Fruit fly (Drosophila melanogaster): Measurements from ENCODE around the gene Fum3.

Gene Fum3

DNA sequence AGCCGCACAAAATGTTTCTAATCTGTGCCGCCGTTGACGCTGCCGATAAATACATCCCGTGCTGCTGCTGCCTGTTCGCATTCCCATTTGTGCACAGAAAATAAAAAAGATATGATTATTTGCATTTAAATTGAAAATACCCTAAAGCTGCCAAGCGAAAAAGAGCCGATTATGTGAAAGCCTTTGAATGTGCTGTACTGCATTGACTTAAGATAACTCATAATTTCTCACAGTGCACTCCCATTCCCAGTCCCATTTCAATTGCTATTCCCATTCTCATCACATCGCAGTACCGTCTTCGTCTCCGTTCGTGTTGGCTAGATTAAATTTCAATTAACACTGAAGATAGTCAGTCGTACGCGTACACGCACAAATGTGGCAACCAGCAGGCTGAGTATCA, 16.7 kb downstream of the Fum3 start:
- TF ChIP-seq CG6792 (GFP tag; optimal IDR thresholded peaks at IDR 0.05) (peak; percentile 25), Hr38 (GFP tag; optimal IDR thresholded peaks at IDR 0.05) (no peak), pdm3 (GFP tag; optimal IDR thresholded peaks at IDR 0.05) (peak; percentile 68), vri (GFP tag; optimal IDR thresholded peaks at IDR 0.05) (no peak), topi (GFP tag; optimal IDR thresholded peaks at IDR 0.05) (peak; percentile 25), CG11294 (GFP tag; IDR thresholded peaks at IDR 0.05) (peak; percentile 85), cyc (GFP tag; optimal IDR thresholded peaks at IDR 0.05) (peak; percentile 14), CG3919 (GFP tag; optimal IDR thresholded peaks at IDR 0.05) (peak; percentile 85), lz (GFP tag; optimal IDR thresholded peaks at IDR 0.05) (peak; percentile 2), eg (GFP tag; IDR thresholded peaks at IDR 0.05) (peak; percentile 94), salr (GFP tag; optimal IDR thresholded peaks at IDR 0.05) (peak in 1 of 2 experiments; percentile 76), CG9139 (GFP tag; optimal IDR thresholded peaks at IDR 0.05) (no peak), fd85E (GFP tag; optimal IDR thresholded peaks at IDR 0.05) (no peak), Ets21C (GFP tag; optimal IDR thresholded peaks at IDR 0.05) (no peak), achi (GFP tag; optimal IDR thresholded peaks at IDR 0.05) (peak; percentile 79), CG11762 (GFP tag; optimal IDR thresholded peaks at IDR 0.05; ENCODE audit: insufficient read depth) (peak; percentile 65), Eip75B (GFP tag; optimal IDR thresholded peaks at IDR 0.05) (peak; percentile 71), Blimp-1 (GFP tag; optimal IDR thresholded peaks at IDR 0.05) (no peak), esn (GFP tag; optimal IDR thresholded peaks at IDR 0.05) (no peak), dsx (GFP tag; optimal IDR thresholded peaks at IDR 0.05; ENCODE audit: poor library complexity, severe bottlenecking) (peak; percentile 42), Sox102F (GFP tag; optimal IDR thresholded peaks at IDR 0.05) (no peak), Ets96B (tag; optimal IDR thresholded peaks at IDR 0.05) (peak; percentile 43), Met (GFP tag; optimal IDR thresholded peaks at IDR 0.05) (no peak), CG6808 (GFP tag; optimal IDR thresholded peaks at IDR 0.05) (no peak), Sox14 (GFP tag; optimal IDR thresholded peaks at IDR 0.05) (peak; percentile 79), ss (GFP tag; optimal IDR thresholded peaks at IDR 0.05) (no peak), CG10631 (GFP tag; optimal IDR thresholded peaks at IDR 0.05) (peak; percentile 81), Smox (GFP tag; optimal IDR thresholded peaks at IDR 0.05) (no peak), spab (GFP tag; optimal IDR thresholded peaks at IDR 0.05) (peak; percentile 31), fd59A (GFP tag; optimal IDR thresholded peaks at IDR 0.05) (peak; percentile 49), Sox15 (GFP tag; optimal IDR thresholded peaks at IDR 0.05) (no peak), OdsH (GFP tag; optimal IDR thresholded peaks at IDR 0.05) (peak; percentile 72), CG4318 (GFP tag; optimal IDR thresholded peaks at IDR 0.05) (peak; percentile 67), CG8632 (GFP tag; optimal IDR thresholded peaks at IDR 0.05) (no peak), Eip78C (GFP tag) (peak; percentile 92), CG6276 (GFP tag; optimal IDR thresholded peaks at IDR 0.05) (peak; percentile 82), fkh (GFP tag; optimal IDR thresholded peaks at IDR 0.05) (no peak), CG7368 (GFP tag; optimal IDR thresholded peaks at IDR 0.05) (peak; percentile 53), CG15336 (GFP tag; IDR thresholded peaks at IDR 0.05) (peak; percentile 95), CG1621 (tag; optimal IDR thresholded peaks at IDR 0.05) (peak; percentile 50), CG11902 (GFP tag; optimal IDR thresholded peaks at IDR 0.05) (no peak), CG3032 (tag; optimal IDR thresholded peaks at IDR 0.05) (peak; percentile 55), Gug (GFP tag; IDR thresholded peaks at IDR 0.05) (peak; percentile 90), CG32006 (GFP tag; optimal IDR thresholded peaks at IDR 0.05) (peak; percentile 86), svp (GFP tag) (peak; percentile 23), Lpt (GFP tag; optimal IDR thresholded peaks at IDR 0.05) (peak; percentile 92), dac (GFP tag; optimal IDR thresholded peaks at IDR 0.05) (peak; percentile 67), net (GFP tag; optimal IDR thresholded peaks at IDR 0.05) (peak; percentile 48), CG8119 (GFP tag; IDR thresholded peaks at IDR 0.05) (peak; percentile 93), Hr4 (GFP tag; optimal IDR thresholded peaks at IDR 0.05) (peak; percentile 80), CG31627 (GFP tag; optimal IDR thresholded peaks at IDR 0.05) (no peak), Hr39 (GFP tag; optimal IDR thresholded peaks at IDR 0.05) (peak; percentile 12), CG8319 (GFP tag; optimal IDR thresholded peaks at IDR 0.05) (peak; percentile 0)
